Worm (Caenorhabditis elegans) whole organism, L1 larva: ENCODE measurements around the gene F40H3.1.

Experiments used
- C16A3.4 ChIP-seq: fragments of 150-350 bp; optimal IDR thresholded peaks from 2 replicates; lab custom pipeline; 2014; ENCODE audit warnings: missing biosample characterization, missing genetic modification characterization
- F16B12.6 ChIP-seq: fragments of 150-350 bp; optimal IDR thresholded peaks from 2 replicates; lab custom pipeline; 2014; ENCODE audit warnings: missing biosample characterization, missing genetic modification characterization
- Y116A8C.19 ChIP-seq: sonication (generic microtip); optimal IDR thresholded peaks from 2 replicates; lab custom pipeline; 2016; ENCODE audit warnings: missing compliant biosample characterization, missing genetic modification characterization, borderline replicate concordance
- aly-2 ChIP-seq: fragments of 150-350 bp; optimal IDR thresholded peaks from 2 replicates; lab custom pipeline; 2014; ENCODE audit warnings: missing biosample characterization, missing genetic modification characterization
- dpl-1 ChIP-seq, 3 experiments: fragments of 150-350 bp in 2 of 3; sonication (generic microtip) in 1 of 3; optimal IDR thresholded peaks; 2 replicates each; lab custom pipeline; 2014 to 2017; ENCODE audit warnings: missing biosample characterization in 3 of 3, missing genetic modification characterization in 3 of 3, missing genetic modification reagents in 3 of 3
- efl-1 ChIP-seq, 4 experiments: fragments of 150-350 bp; optimal IDR thresholded peaks in 3 of 4; peaks in 1 of 4; 1 replicate in 1 of 4; 2 replicates in 3 of 4; lab custom pipeline; 2014; ENCODE audit warnings: missing biosample characterization in 2 of 4, missing genetic modification characterization in 2 of 4, missing genetic modification reagents in 2 of 4
- egl-27 ChIP-seq, 2 experiments: fragments of 150-350 bp in 1 of 2; sonication (generic microtip); optimal IDR thresholded peaks; 3 replicates each; lab custom pipeline; 2017 to 2018; ENCODE audit warnings: missing biosample characterization in 2 of 2, missing genetic modification characterization in 2 of 2, missing genetic modification reagents in 2 of 2
- elt-2 ChIP-seq: sonication (generic microtip); optimal IDR thresholded peaks from 2 replicates; lab custom pipeline; 2016; ENCODE audit warnings: missing genetic modification characterization, mild to moderate bottlenecking, inconsistent platforms, missing compliant biosample characterization, missing genetic modification reagents
- fkh-10 ChIP-seq: sonication (generic microtip); optimal IDR thresholded peaks from 2 replicates; lab custom pipeline; 2017; ENCODE audit warnings: missing biosample characterization, missing genetic modification reagents, missing genetic modification characterization
- fkh-4 ChIP-seq: sonication (generic microtip); optimal IDR thresholded peaks from 2 replicates; lab custom pipeline; 2016; ENCODE audit warnings: missing compliant biosample characterization, missing genetic modification characterization, borderline replicate concordance
- grh-1 ChIP-seq: fragments of 200-800 bp; sonication (Bioruptor generic); IDR thresholded peaks from 2 replicates; pipeline ENCODE4 v1.3.6; 2022; ENCODE audit warnings: missing genetic modification reagents, missing genetic modification characterization, missing compliant biosample characterization
- hlh-4 ChIP-seq: sonication (generic microtip); optimal IDR thresholded peaks from 2 replicates; lab custom pipeline; 2016; ENCODE audit warnings: mild to moderate bottlenecking, missing genetic modification characterization, missing compliant biosample characterization
- hpl-2 ChIP-seq: fragments of 150-350 bp; optimal IDR thresholded peaks from 2 replicates; lab custom pipeline; 2014; ENCODE audit warnings: missing biosample characterization, missing genetic modification reagents, missing genetic modification characterization
- lin-13 ChIP-seq: fragments of 150-350 bp; optimal IDR thresholded peaks from 2 replicates; lab custom pipeline; 2014; ENCODE audit warnings: missing biosample characterization, missing genetic modification reagents, missing genetic modification characterization
- lin-14 ChIP-seq: fragments of 200-800 bp; sonication (Bioruptor generic); optimal IDR thresholded peaks from 2 replicates; lab custom pipeline; 2018; ENCODE audit warnings: mild to moderate bottlenecking, missing genetic modification characterization, moderate library complexity, missing compliant biosample characterization
- lsy-2 ChIP-seq, 2 experiments: fragments of 150-350 bp; optimal IDR thresholded peaks; 2 replicates each; lab custom pipeline; 2014; ENCODE audit warnings: missing biosample characterization in 2 of 2, missing genetic modification characterization in 2 of 2
- mab-9 ChIP-seq: fragments of 200-800 bp; sonication (Bioruptor generic); IDR thresholded peaks from 2 replicates; pipeline ENCODE4 v1.3.6; 2022; ENCODE audit warnings: missing genetic modification reagents, missing genetic modification characterization, missing compliant biosample characterization
- mep-1 ChIP-seq: fragments of 150-350 bp; optimal IDR thresholded peaks from 2 replicates; lab custom pipeline; 2014; ENCODE audit warnings: missing biosample characterization, missing genetic modification characterization
- nhr-11 ChIP-seq: fragments of 150-350 bp; optimal IDR thresholded peaks from 2 replicates; lab custom pipeline; 2014; ENCODE audit warnings: missing biosample characterization, missing genetic modification characterization
- nhr-19 ChIP-seq: fragments of 200-800 bp; sonication (Bioruptor generic); conservative IDR thresholded peaks from 2 replicates; pipeline ENCODE4 v1.3.6; 2022; ENCODE audit warnings: missing genetic modification characterization, missing compliant biosample characterization
- nhr-20 ChIP-seq: sonication (generic microtip); optimal IDR thresholded peaks from 2 replicates; lab custom pipeline; 2016; ENCODE audit warnings: mild to moderate bottlenecking, missing genetic modification characterization, missing compliant biosample characterization
- nhr-28 ChIP-seq: fragments of 150-350 bp; optimal IDR thresholded peaks from 2 replicates; lab custom pipeline; 2014; ENCODE audit warnings: missing biosample characterization, missing genetic modification characterization
- pag-3 ChIP-seq: sonication (generic microtip); optimal IDR thresholded peaks from 2 replicates; lab custom pipeline; 2017; ENCODE audit warnings: missing genetic modification characterization, mild to moderate bottlenecking, missing compliant biosample characterization, antibody characterized with exemption, borderline replicate concordance; ENCODE audit not compliant: insufficient read depth
- rnt-1 ChIP-seq: sonication (generic microtip); optimal IDR thresholded peaks from 2 replicates; lab custom pipeline; 2016; ENCODE audit warnings: mild to moderate bottlenecking, missing genetic modification characterization, moderate library complexity, missing compliant biosample characterization
- snu-23 ChIP-seq: sonication (generic microtip); optimal IDR thresholded peaks from 2 replicates; lab custom pipeline; 2016; ENCODE audit warnings: missing genetic modification characterization, missing compliant biosample characterization
- tbx-2 ChIP-seq: sonication (generic microtip); optimal IDR thresholded peaks from 2 replicates; lab custom pipeline; 2016; ENCODE audit warnings: missing genetic modification characterization, missing compliant biosample characterization
- unc-130 ChIP-seq: fragments of 150-350 bp; optimal IDR thresholded peaks from 2 replicates; lab custom pipeline; 2017; ENCODE audit warnings: missing biosample characterization, missing genetic modification characterization, inconsistent platforms
- unc-30 ChIP-seq: sonication (generic microtip); optimal IDR thresholded peaks from 2 replicates; lab custom pipeline; 2017; ENCODE audit warnings: missing biosample characterization, missing genetic modification characterization
- unc-98 ChIP-seq: fragments of 200-800 bp; sonication (Bioruptor generic); IDR thresholded peaks from 2 replicates; pipeline ENCODE4 v1.3.6; 2022; ENCODE audit warnings: missing genetic modification characterization, missing compliant biosample characterization
- vab-15 ChIP-seq: sonication (generic microtip); optimal IDR thresholded peaks from 2 replicates; lab custom pipeline; 2017; ENCODE audit warnings: missing genotype, mild to moderate bottlenecking, missing genetic modification characterization, missing compliant biosample characterization
- xbp-1 ChIP-seq: sonication (generic microtip); optimal IDR thresholded peaks from 2 replicates; lab custom pipeline; 2016; ENCODE audit warnings: missing genetic modification characterization, missing compliant biosample characterization
- zag-1 ChIP-seq: fragments of 150-350 bp; optimal IDR thresholded peaks from 2 replicates; lab custom pipeline; 2014; ENCODE audit warnings: missing biosample characterization, missing genetic modification characterization
- zip-4 ChIP-seq: fragments of 200-800 bp; sonication (Bioruptor generic); optimal IDR thresholded peaks from 2 replicates; lab custom pipeline; 2018; ENCODE audit warnings: mild to moderate bottlenecking, missing genetic modification characterization, moderate library complexity, missing compliant biosample characterization
- ztf-11 ChIP-seq, 2 experiments: sonication (generic microtip); optimal IDR thresholded peaks; 2 replicates each; lab custom pipeline; 2016 to 2017; ENCODE audit warnings: missing genetic modification characterization in 2 of 2, missing biosample characterization in 1 of 2, missing compliant biosample characterization in 1 of 2

F40H3.1 gene

DNA sequence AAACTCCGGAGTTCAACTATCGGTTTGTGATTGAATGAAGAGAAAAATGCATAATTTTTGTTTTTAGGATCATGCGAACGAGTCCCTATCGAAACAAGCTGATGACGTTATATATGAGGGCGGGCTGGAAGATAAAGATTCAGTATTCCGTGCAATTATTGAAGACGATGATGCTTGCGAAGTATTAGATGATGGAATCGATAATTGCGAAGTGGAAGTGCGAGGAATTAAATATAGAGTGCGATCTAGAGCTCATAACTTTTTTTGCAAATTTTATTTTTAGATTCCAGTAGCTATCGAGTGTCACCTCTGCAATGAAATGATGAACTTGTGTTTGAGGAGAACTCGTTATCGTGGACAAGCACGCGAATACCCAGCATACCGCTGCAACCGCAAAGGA lies 19.4 kb downstream of the F40H3.1 start:
- TF ChIP-seq efl-1 (optimal IDR thresholded peaks at IDR 0.05; lab: Kevin White, UChicago) (no peak), efl-1 (GFP tag; optimal IDR thresholded peaks at IDR 0.05 in 1 of 2; lab: Kevin White, UChicago) (peak in 1 of 2 experiments; percentile 69), lin-13 (GFP tag; lab: Kevin White, UChicago) (no peak)

ce11 chrII:6202910-6203309 lies 23.3 kb downstream of the F40H3.1 start, which contains the start of gene C30B5.17:
Gene C30B5.17 (minus strand): TSS chrII:6203010.
- TF ChIP-seq lin-13 (GFP tag; lab: Kevin White, UChicago) = no peak
- no peak for TF ChIP-seq elt-2 (tag; lab: Kevin White, UChicago)
- no peak for TF ChIP-seq lsy-2 (tag; optimal IDR thresholded peaks at IDR 0.05; lab: Kevin White, UChicago)
- TF ChIP-seq zip-4 (GFP tag; lab: Kevin White, UChicago) = no peak

ce11 chrII:6207252-6207651 lies 27.6 kb downstream of the F40H3.1 start:
- TF ChIP-seq fkh-10 (GFP tag; lab: Kevin White, UChicago) (peak; percentile 94), lin-14 (GFP tag; lab: Kevin White, UChicago) (peak; percentile 37), grh-1 (GFP tag; lab: Robert Waterston, UW) (no peak)

DNA sequence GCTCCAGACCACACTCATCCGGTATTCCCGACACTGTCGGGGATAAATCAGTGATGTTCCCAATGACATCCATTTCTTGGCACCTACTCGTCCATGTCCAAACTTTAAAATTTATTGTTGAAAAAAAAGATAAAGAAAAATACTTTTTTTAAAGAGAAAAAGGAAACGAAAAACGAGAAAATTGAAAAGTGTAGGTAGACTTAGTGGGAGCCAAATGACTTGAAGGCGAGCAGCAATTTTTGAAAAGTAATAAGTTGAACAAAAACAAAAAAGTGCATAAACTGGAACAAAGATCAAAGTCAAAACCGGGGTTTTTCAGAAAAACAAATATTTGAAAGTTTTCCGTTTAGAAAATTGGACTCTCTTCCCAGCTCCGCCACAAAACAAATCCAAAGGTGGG lies 28.5 kb downstream of the F40H3.1 start, which contains the start of gene daf-37:
TSS of gene daf-37 (minus strand) at position 101 of the 400 bp plus-strand sequence.
- TF ChIP-seq hlh-4 (no peak), C16A3.4 (tag; lab: Kevin White, UChicago) (no peak), dpl-1 (GFP tag; optimal IDR thresholded peaks at IDR 0.05; lab: Kevin White, UChicago) (no peak), tbx-2 (tag; lab: Kevin White, UChicago) (no peak), unc-130 (tag; lab: Kevin White, UChicago) (no peak), grh-1 (GFP tag; lab: Robert Waterston, UW) (no peak), xbp-1 (tag; lab: Kevin White, UChicago) (no peak), nhr-19 (GFP tag; lab: Robert Waterston, UW) (no peak), zip-4 (GFP tag; lab: Kevin White, UChicago) (no peak), egl-27 (tag; optimal IDR thresholded peaks at IDR 0.05; lab: Kevin White, UChicago) (no peak)

- TF ChIP-seq mab-9 (GFP tag; lab: Robert Waterston, UW) (no peak), F16B12.6 (tag; lab: Kevin White, UChicago) (no peak), lin-14 (GFP tag; lab: Kevin White, UChicago) (no peak), unc-98 (GFP tag; lab: Robert Waterston, UW) (no peak), Y116A8C.19 (tag; lab: Kevin White, UChicago) (no peak), zag-1 (no peak), hpl-2 (GFP tag; lab: Kevin White, UChicago) (no peak), pag-3 (tag; lab: Kevin White, UChicago) (no peak), aly-2 (tag; lab: Kevin White, UChicago) (no peak), snu-23 (GFP tag; lab: Kevin White, UChicago) (no peak)
Observed at ce11 chrII:6219346-6219745, 39.7 kb downstream of the F40H3.1 start, which contains the start of gene mks-2. Gene mks-2 (minus strand): TSS chrII:6219446.

DNA sequence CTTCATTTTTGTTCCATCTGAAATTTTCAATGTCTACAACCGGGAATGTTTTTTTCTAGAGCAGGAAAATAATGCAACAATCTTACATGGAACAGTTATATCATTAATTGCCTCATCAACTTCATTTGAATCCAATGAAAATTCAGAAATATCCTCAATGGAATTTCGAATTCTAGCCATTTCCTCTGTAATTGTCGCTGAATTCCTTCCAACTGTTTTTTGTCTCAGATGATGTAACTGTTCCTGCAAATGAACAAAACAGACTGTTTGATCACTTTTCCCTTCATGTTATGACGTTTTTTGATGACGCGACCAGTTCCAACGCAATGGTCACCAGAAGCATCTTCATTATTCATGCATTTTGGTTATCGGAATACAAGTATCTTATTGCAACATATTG lies 41.8 kb downstream of the F40H3.1 start:
- no peak for TF ChIP-seq vab-15 (tag; lab: Kevin White, UChicago)
- TF ChIP-seq rnt-1 (tag; lab: Kevin White, UChicago) = no peak
- TF ChIP-seq Y116A8C.19 (tag; lab: Kevin White, UChicago) = no peak
- no peak for TF ChIP-seq lin-13 (GFP tag; lab: Kevin White, UChicago)
- TF ChIP-seq nhr-20 (tag; lab: Kevin White, UChicago) = no peak
- TF ChIP-seq nhr-11 (tag; lab: Kevin White, UChicago) = no peak
- no peak for TF ChIP-seq unc-30
- no peak for TF ChIP-seq xbp-1 (tag; lab: Kevin White, UChicago)
- no peak for TF ChIP-seq nhr-28 (tag; lab: Kevin White, UChicago)
- no peak for TF ChIP-seq F16B12.6 (tag; lab: Kevin White, UChicago)
- no peak for TF ChIP-seq ztf-11 (tag; optimal IDR thresholded peaks at IDR 0.05; lab: Kevin White, UChicago)
- TF ChIP-seq mep-1 (tag; lab: Kevin White, UChicago) = no peak
- no peak for TF ChIP-seq fkh-4 (tag; lab: Kevin White, UChicago)
